Worm (Caenorhabditis elegans) whole organism, early embryonic: ENCODE measurements around the gene sel-5.

Experiments
- aly-1 ChIP-seq: sonication (generic microtip); optimal IDR thresholded peaks from 2 replicates; lab custom pipeline; 2016; ENCODE audit warnings: missing genetic modification characterization, missing compliant biosample characterization
- ama-1 ChIP-seq: fragments of 150-350 bp; optimal IDR thresholded peaks from 2 replicates; lab custom pipeline; 2014
- flt-1 ChIP-seq: fragments of 200-800 bp; sonication (Bioruptor generic); IDR thresholded peaks from 2 replicates; pipeline ENCODE4 v1.3.6; 2022; ENCODE audit warnings: missing genetic modification characterization, missing compliant biosample characterization
- hmbx-1 ChIP-seq: sonication (generic microtip); optimal IDR thresholded peaks from 2 replicates; lab custom pipeline; 2016; ENCODE audit warnings: mild to moderate bottlenecking, missing genetic modification characterization, missing compliant biosample characterization
- hnd-1 ChIP-seq: sonication (generic microtip); optimal IDR thresholded peaks from 2 replicates; lab custom pipeline; 2016; ENCODE audit warnings: missing genetic modification characterization, missing compliant biosample characterization
- sea-1 ChIP-seq: fragments of 200-800 bp; sonication (Bioruptor generic); conservative IDR thresholded peaks from 2 replicates; pipeline ENCODE4 v1.3.6; 2022; ENCODE audit warnings: missing genetic modification characterization, missing compliant biosample characterization
- tra-4 ChIP-seq: sonication (generic microtip); optimal IDR thresholded peaks from 2 replicates; lab custom pipeline; 2017; ENCODE audit warnings: missing genetic modification characterization, missing compliant biosample characterization

- TF ChIP-seq aly-1 (tag; lab: Kevin White, UChicago): no peak
- no peak for TF ChIP-seq ama-1 (lab: Kevin White, UChicago)
- TF ChIP-seq tra-4 (tag; lab: Kevin White, UChicago): no peak
- no peak for TF ChIP-seq flt-1 (GFP tag; lab: Robert Waterston, UW)
- TF ChIP-seq hmbx-1 (tag; lab: Kevin White, UChicago): no peak
- TF ChIP-seq hnd-1 (tag; lab: Kevin White, UChicago): no peak
- TF ChIP-seq sea-1 (GFP tag; lab: Robert Waterston, UW): no peak
Observed at ce11 chrIII:4612334-4612953, 34.2 kb upstream of the sel-5 start, which contains the start of gene sel-2.
